Fruit fly (Drosophila melanogaster): ENCODE data around the gene eIF3f1.
A peak's percentile ranks its signal among the peaks of the same experiment; 100 is the strongest.

Gene eIF3f1

DNA sequence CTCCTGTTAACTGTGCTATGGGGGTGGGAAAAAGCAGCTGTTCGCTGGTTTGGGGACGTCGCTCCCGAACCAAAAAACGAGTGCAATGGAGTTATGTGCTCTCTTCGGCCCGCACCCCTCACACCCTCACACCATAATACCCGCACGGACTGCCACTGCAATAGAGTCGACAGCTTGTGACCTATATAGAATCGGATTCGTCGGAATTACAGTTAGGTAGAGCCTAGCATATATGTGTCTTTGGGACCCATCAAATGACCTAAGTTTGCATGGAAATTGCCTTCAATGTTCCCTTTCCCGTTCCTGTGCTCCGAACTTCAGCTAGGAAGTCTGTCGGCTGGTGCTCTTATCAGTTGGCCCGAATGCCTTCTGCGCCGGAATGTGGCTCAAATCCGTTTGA lies 49.8 kb downstream of the eIF3f1 start:
- TF ChIP-seq gcm (GFP tag; optimal IDR thresholded peaks at IDR 0.05): peak; percentile 24
- TF ChIP-seq crol (GFP tag; IDR thresholded peaks at IDR 0.05): 0 out of 2 replicates have a peak, but pooled peaks have one; percentile 26
- peak; percentile 23 for TF ChIP-seq Fer1 (GFP tag; optimal IDR thresholded peaks at IDR 0.05)
- TF ChIP-seq CG6654 (GFP tag; optimal IDR thresholded peaks at IDR 0.05): no peak
- TF ChIP-seq Deaf1 (tag; optimal IDR thresholded peaks at IDR 0.05): peak; percentile 85
- TF ChIP-seq Neu2 (GFP tag; optimal IDR thresholded peaks at IDR 0.05; ENCODE audit: borderline replicate concordance): no peak
- TF ChIP-seq CG13894 (tag; optimal IDR thresholded peaks at IDR 0.05): peak; percentile 95
- TF ChIP-seq pnt (GFP tag; optimal IDR thresholded peaks at IDR 0.05): no peak
- no peak for TF ChIP-seq zen (tag; optimal IDR thresholded peaks at IDR 0.05)
- TF ChIP-seq seq (GFP tag; IDR thresholded peaks at IDR 0.05): peak; percentile 22; the same call in 1 of the 2 replicates
- no peak for TF ChIP-seq CG1603 (tag; optimal IDR thresholded peaks at IDR 0.05)
- TF ChIP-seq abd-A (tag; optimal IDR thresholded peaks at IDR 0.05): peak; percentile 57
- TF ChIP-seq nerfin-1 (tag; optimal IDR thresholded peaks at IDR 0.05): peak; percentile 18

DNA sequence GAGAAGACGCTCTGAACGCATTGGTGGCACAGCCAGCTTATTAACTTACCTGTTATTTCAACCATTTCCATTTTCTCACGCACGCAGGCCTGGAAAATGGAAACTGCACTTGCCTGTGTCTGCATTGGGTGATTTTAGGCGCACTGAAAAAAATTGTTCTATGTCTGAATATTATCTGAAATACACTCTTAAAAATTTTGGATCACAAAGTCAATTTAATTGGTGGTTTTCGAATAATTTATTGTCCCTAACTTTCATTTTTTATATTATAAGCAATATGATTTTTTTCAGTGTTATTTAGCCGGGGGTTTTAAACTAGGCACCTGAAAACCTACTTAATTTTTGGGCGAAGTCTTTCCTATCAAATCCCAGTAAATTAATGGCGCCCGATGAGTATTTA lies 50.9 kb downstream of the eIF3f1 start:
- peak; percentile 94 for TF ChIP-seq CG10979 (tag; optimal IDR thresholded peaks at IDR 0.05)
- peak; percentile 78 for TF ChIP-seq Max (GFP tag; optimal IDR thresholded peaks at IDR 0.05)
- peak; percentile 94 for TF ChIP-seq Xrp1 (GFP tag; IDR thresholded peaks at IDR 0.05)
- peak; percentile 77 for TF ChIP-seq CG10654 (GFP tag; optimal IDR thresholded peaks at IDR 0.05)
- peak; percentile 59 for TF ChIP-seq salm (tag; optimal IDR thresholded peaks at IDR 0.05)
- TF ChIP-seq CG33557 (GFP tag; optimal IDR thresholded peaks at IDR 0.05): peak; percentile 37
- TF ChIP-seq CG31441 (GFP tag; IDR thresholded peaks at IDR 0.05): peak; percentile 95
- TF ChIP-seq gsb (GFP tag; IDR thresholded peaks at IDR 0.05): no peak
- TF ChIP-seq al (GFP tag; IDR thresholded peaks at IDR 0.05): peak; percentile 70
- TF ChIP-seq CG1024 (GFP tag; IDR thresholded peaks at IDR 0.05): peak; percentile 87
- TF ChIP-seq fd102C (GFP tag; optimal IDR thresholded peaks at IDR 0.05): peak; percentile 80
- TF ChIP-seq Kr (GFP tag; optimal IDR thresholded peaks at IDR 0.05): no peak
- TF ChIP-seq CG9876 (GFP tag; optimal IDR thresholded peaks at IDR 0.05): no peak
- peak; percentile 54; the same call in 1 of the 2 replicates for TF ChIP-seq ro (GFP tag; IDR thresholded peaks at IDR 0.05)
- peak; percentile 31 for TF ChIP-seq CHES-1-like (GFP tag; optimal IDR thresholded peaks at IDR 0.05)
- no peak for TF ChIP-seq ERR (GFP tag; optimal IDR thresholded peaks at IDR 0.05)
- no peak for TF ChIP-seq YL-1 (GFP tag; optimal IDR thresholded peaks at IDR 0.05)
- TF ChIP-seq B-H2 (GFP tag; optimal IDR thresholded peaks at IDR 0.05): no peak
- peak; percentile 78 for TF ChIP-seq CG11093 (GFP tag; IDR thresholded peaks at IDR 0.05)
- peak; percentile 8 for TF ChIP-seq CG6765 (GFP tag; optimal IDR thresholded peaks at IDR 0.05)
- peak; percentile 70 for TF ChIP-seq Awh (GFP tag; IDR thresholded peaks at IDR 0.05)
- TF ChIP-seq CG8290 (GFP tag; optimal IDR thresholded peaks at IDR 0.05): peak; percentile 88
- TF ChIP-seq CG8290 (tag; optimal IDR thresholded peaks at IDR 0.05): no peak
- TF ChIP-seq CoRest (tag; optimal IDR thresholded peaks at IDR 0.05): peak; percentile 64
- peak; percentile 54 for TF ChIP-seq ssp (GFP tag; IDR thresholded peaks at IDR 0.05)
- peak; percentile 77; the same call in 2 of the 3 replicates for TF ChIP-seq croc (GFP tag; conservative IDR thresholded peaks at IDR 0.05)
- TF ChIP-seq CG18599 (GFP tag; optimal IDR thresholded peaks at IDR 0.05): peak; percentile 77
- TF ChIP-seq CG4730 (GFP tag; IDR thresholded peaks at IDR 0.05): peak; percentile 72
- peak; percentile 7 for TF ChIP-seq Mes4 (GFP tag; optimal IDR thresholded peaks at IDR 0.05)
- no peak for TF ChIP-seq CG11085 (GFP tag; IDR thresholded peaks at IDR 0.05)
- peak; percentile 64 for TF ChIP-seq NK7.1 (GFP tag; optimal IDR thresholded peaks at IDR 0.05)
- peak; percentile 50 for TF ChIP-seq eyg (GFP tag; optimal IDR thresholded peaks at IDR 0.05)
- TF ChIP-seq Atf-2 (GFP tag; optimal IDR thresholded peaks at IDR 0.05): no peak
- TF ChIP-seq CG10209 (GFP tag; optimal IDR thresholded peaks at IDR 0.05): peak; percentile 55
- no peak for TF ChIP-seq Doc2 (GFP tag; IDR thresholded peaks at IDR 0.05)
- TF ChIP-seq aop (GFP tag; IDR thresholded peaks at IDR 0.05): no peak
- peak; percentile 85; the same call in 1 of the 2 replicates for TF ChIP-seq CG8765 (GFP tag; IDR thresholded peaks at IDR 0.05)
- no peak for TF ChIP-seq ham (GFP tag; IDR thresholded peaks at IDR 0.05)

Data from whole organism, embryonic.